Fruit fly (Drosophila melanogaster) whole organism, embryonic: Measurements from ENCODE around the gene dgt6.

Experiments used
- Abd-B ChIP-seq: fragments of 200-800 bp; sonication (Bioruptor generic); optimal IDR thresholded peaks from 2 replicates; lab custom pipeline; 2018; ENCODE audit warnings: missing biosample characterization, mild to moderate bottlenecking, missing genetic modification characterization, moderate library complexity
- B-H2 ChIP-seq: fragments of 200-800 bp; sonication (Bioruptor generic); optimal IDR thresholded peaks from 2 replicates; lab custom pipeline; 2018; ENCODE audit warnings: missing biosample characterization, mild to moderate bottlenecking, missing genetic modification characterization
- Bdp1 ChIP-seq: fragments of 200-800 bp; sonication (Bioruptor generic); optimal IDR thresholded peaks from 3 replicates; lab custom pipeline; 2016; ENCODE audit warnings: missing biosample characterization, missing genetic modification characterization
- CG10462 ChIP-seq: fragments of 200-800 bp; sonication (Bioruptor generic); optimal IDR thresholded peaks from 2 replicates; lab custom pipeline; 2016; ENCODE audit warnings: missing biosample characterization, missing genetic modification characterization
- CG10979 ChIP-seq: fragments of 200-800 bp; sonication (Bioruptor generic); optimal IDR thresholded peaks from 2 replicates; lab custom pipeline; 2018; ENCODE audit warnings: missing biosample characterization, mild to moderate bottlenecking, missing genetic modification characterization, moderate library complexity
- CG1233 ChIP-seq: fragments of 200-800 bp; sonication (Bioruptor generic); optimal IDR thresholded peaks from 4 replicates; lab custom pipeline; 2018; ENCODE audit warnings: missing biosample characterization, mild to moderate bottlenecking, missing genetic modification characterization
- CG14014 ChIP-seq: fragments of 200-800 bp; sonication (Bioruptor generic); IDR thresholded peaks from 2 replicates; pipeline ENCODE4 v1.3.6; 2022; ENCODE audit warnings: missing biosample characterization, missing genetic modification characterization
- CG16813 ChIP-seq: fragments of 200-800 bp; sonication (Bioruptor generic); IDR thresholded peaks from 3 replicates; pipeline ENCODE4 v1.3.6; 2022; ENCODE audit warnings: missing biosample characterization, missing genetic modification characterization; ENCODE audit not compliant: partially characterized antibody
- CG17186 ChIP-seq: fragments of 200-800 bp; sonication (Bioruptor generic); optimal IDR thresholded peaks from 3 replicates; lab custom pipeline; 2017; ENCODE audit warnings: missing biosample characterization, missing genetic modification reagents, missing genetic modification characterization
- CG17912 ChIP-seq: fragments of 200-800 bp; sonication (Bioruptor generic); optimal IDR thresholded peaks from 2 replicates; lab custom pipeline; 2018; ENCODE audit warnings: missing biosample characterization, mild to moderate bottlenecking, missing genetic modification characterization
- CG30431 ChIP-seq: fragments of 200-800 bp; sonication (Bioruptor generic); optimal IDR thresholded peaks from 2 replicates; lab custom pipeline; 2017; ENCODE audit warnings: missing biosample characterization, missing genetic modification characterization
- CG4404 ChIP-seq: fragments of 200-800 bp; sonication (Bioruptor generic); IDR thresholded peaks from 2 replicates; pipeline ENCODE4 v1.3.6; 2022; ENCODE audit warnings: missing biosample characterization, missing genetic modification characterization
- CG4707 ChIP-seq: fragments of 200-800 bp; sonication (Bioruptor generic); optimal IDR thresholded peaks from 2 replicates; lab custom pipeline; 2018; ENCODE audit warnings: missing biosample characterization, mild to moderate bottlenecking, missing genetic modification characterization, moderate library complexity
- CG6683 ChIP-seq: fragments of 200-800 bp; sonication (Bioruptor generic); optimal IDR thresholded peaks from 2 replicates; lab custom pipeline; 2017; ENCODE audit warnings: missing biosample characterization, mild to moderate bottlenecking, missing genetic modification characterization, missing genetic modification reagents
- CG6813 ChIP-seq: fragments of 200-800 bp; sonication (Bioruptor generic); optimal IDR thresholded peaks from 2 replicates; lab custom pipeline; 2017; ENCODE audit warnings: missing biosample characterization, missing genetic modification characterization, mild to moderate bottlenecking, moderate library complexity, missing genetic modification reagents
- CG6854 ChIP-seq: fragments of 200-800 bp; sonication (Bioruptor generic); optimal IDR thresholded peaks from 3 replicates; lab custom pipeline; 2017; ENCODE audit warnings: missing biosample characterization, mild to moderate bottlenecking, missing genetic modification characterization
- CG7928 ChIP-seq: fragments of 200-800 bp; sonication (Bioruptor generic); optimal IDR thresholded peaks from 2 replicates; lab custom pipeline; 2017; ENCODE audit warnings: missing biosample characterization, mild to moderate bottlenecking, missing genetic modification characterization
- CG8281 ChIP-seq: fragments of 200-800 bp; sonication (Bioruptor generic); optimal IDR thresholded peaks from 2 replicates; lab custom pipeline; 2018; ENCODE audit warnings: missing biosample characterization, mild to moderate bottlenecking, missing genetic modification characterization, moderate library complexity
- CoRest ChIP-seq: fragments of 200-800 bp; sonication (Bioruptor generic); optimal IDR thresholded peaks from 3 replicates; lab custom pipeline; 2018; ENCODE audit warnings: missing biosample characterization, mild to moderate bottlenecking, missing genetic modification characterization, moderate library complexity
- Hr78 ChIP-seq, 2 experiments: fragments of 200-800 bp in 1 of 2; fragments of >200 bp in 1 of 2; sonication (Bioruptor generic) in 1 of 2; optimal IDR thresholded peaks; 2 replicates each; lab custom pipeline; 2017 to 2019; ENCODE audit warnings: missing biosample characterization in 2 of 2, missing genetic modification characterization in 2 of 2, mild to moderate bottlenecking in 1 of 2, moderate library complexity in 1 of 2
- MBD-R2 ChIP-seq: fragments of 200-800 bp; sonication (Bioruptor generic); IDR thresholded peaks from 2 replicates; pipeline ENCODE4 v1.3.6; 2022; ENCODE audit warnings: missing biosample characterization, missing genetic modification characterization
- MTF-1 ChIP-seq: fragments of 200-800 bp; sonication (Bioruptor generic); optimal IDR thresholded peaks from 2 replicates; lab custom pipeline; 2018; ENCODE audit warnings: missing biosample characterization, mild to moderate bottlenecking, missing genetic modification characterization, borderline replicate concordance
- NFAT ChIP-seq: fragments of 200-800 bp; sonication (Bioruptor generic); IDR thresholded peaks from 2 replicates; pipeline ENCODE4 v1.3.6; 2022; ENCODE audit warnings: missing biosample characterization, missing genetic modification characterization
- Nf-YB ChIP-seq: fragments of 200-800 bp; sonication (Bioruptor generic); optimal IDR thresholded peaks from 3 replicates; lab custom pipeline; 2019; ENCODE audit warnings: missing biosample characterization, mild to moderate bottlenecking, missing genetic modification characterization, moderate library complexity
- Opbp ChIP-seq: fragments of 200-800 bp; sonication (Bioruptor generic); IDR thresholded peaks from 3 replicates; pipeline ENCODE4 v1.3.6; 2022; ENCODE audit warnings: missing biosample characterization, missing genetic modification characterization; ENCODE audit not compliant: partially characterized antibody
- Rfx ChIP-seq: fragments of 200-800 bp; sonication (Bioruptor generic); IDR thresholded peaks from 2 replicates; pipeline ENCODE4 v1.3.6; 2022; ENCODE audit warnings: missing biosample characterization, missing genetic modification characterization
- TFAM ChIP-seq: fragments of 200-800 bp; sonication (Bioruptor generic); optimal IDR thresholded peaks from 2 replicates; lab custom pipeline; 2017; ENCODE audit warnings: missing biosample characterization, missing genetic modification characterization, inconsistent platforms
- YL-1 ChIP-seq: fragments of 200-800 bp; sonication (Bioruptor generic); optimal IDR thresholded peaks from 3 replicates; lab custom pipeline; 2017; ENCODE audit warnings: missing biosample characterization, mild to moderate bottlenecking, missing genetic modification characterization
- ap ChIP-seq: fragments of 200-800 bp; sonication (Bioruptor generic); IDR thresholded peaks from 2 replicates; pipeline ENCODE4 v1.3.6; 2022; ENCODE audit warnings: missing biosample characterization, missing genetic modification characterization
- bsh ChIP-seq, 2 experiments: fragments of 200-800 bp; sonication (Bioruptor generic); optimal IDR thresholded peaks; 2 replicates each; lab custom pipeline; 2017 to 2018; ENCODE audit warnings: mild to moderate bottlenecking in 2 of 2, missing biosample characterization in 2 of 2, missing genetic modification characterization in 2 of 2, moderate library complexity in 1 of 2
- cas ChIP-seq: fragments of 200-800 bp; sonication (Bioruptor generic); IDR thresholded peaks from 2 replicates; pipeline ENCODE4 v1.3.6; 2022; ENCODE audit warnings: missing biosample characterization, missing genetic modification characterization
- chinmo ChIP-seq: fragments of 200-800 bp; sonication (Bioruptor generic); IDR thresholded peaks from 4 replicates; pipeline ENCODE4 v1.3.6; 2022; ENCODE audit warnings: missing biosample characterization, missing genetic modification characterization; ENCODE audit not compliant: partially characterized antibody
- cwo ChIP-seq: fragments of 200-800 bp; sonication (Bioruptor generic); optimal IDR thresholded peaks from 3 replicates; lab custom pipeline; 2017; ENCODE audit warnings: missing biosample characterization, missing genetic modification characterization, mild to moderate bottlenecking, moderate library complexity, missing genetic modification reagents
- dimm ChIP-seq: fragments of 200-800 bp; sonication (Bioruptor generic); IDR thresholded peaks from 2 replicates; pipeline ENCODE4 v1.3.6; 2022; ENCODE audit warnings: missing biosample characterization, missing genetic modification characterization
- fd96Cb ChIP-seq: fragments of 200-800 bp; sonication (Bioruptor generic); optimal IDR thresholded peaks from 2 replicates; lab custom pipeline; 2018; ENCODE audit warnings: missing biosample characterization, mild to moderate bottlenecking, missing genetic modification characterization, moderate library complexity
- ham ChIP-seq: fragments of 200-800 bp; sonication (Bioruptor generic); IDR thresholded peaks from 2 replicates; pipeline ENCODE4 v1.3.6; 2022; ENCODE audit warnings: missing biosample characterization, missing genetic modification characterization
- lov ChIP-seq, 2 experiments: fragments of 200-800 bp in 1 of 2; fragments of >200 bp in 1 of 2; sonication (Bioruptor generic) in 1 of 2; IDR thresholded peaks in 1 of 2; optimal IDR thresholded peaks in 1 of 2; 2 replicates in 1 of 2; 3 replicates in 1 of 2; pipeline versions ENCODE4 v1.3.6 to Lab custom; 2017 to 2022; ENCODE audit warnings: missing biosample characterization in 1 of 2, missing genetic modification characterization in 1 of 2
- maf-S ChIP-seq: fragments of 200-800 bp; sonication (Bioruptor generic); optimal IDR thresholded peaks from 2 replicates; lab custom pipeline; 2016; ENCODE audit warnings: missing biosample characterization, missing genetic modification characterization
- nmo ChIP-seq: fragments of 200-800 bp; sonication (Bioruptor generic); optimal IDR thresholded peaks from 2 replicates; lab custom pipeline; 2018; ENCODE audit warnings: missing biosample characterization, mild to moderate bottlenecking, missing genetic modification characterization, moderate library complexity
- pnt ChIP-seq: fragments of 200-800 bp; sonication (Bioruptor generic); optimal IDR thresholded peaks from 3 replicates; lab custom pipeline; 2016; ENCODE audit warnings: missing biosample characterization, missing genetic modification characterization
- pzg ChIP-seq: fragments of 200-800 bp; sonication (Bioruptor generic); optimal IDR thresholded peaks from 3 replicates; lab custom pipeline; 2018; ENCODE audit warnings: missing biosample characterization, mild to moderate bottlenecking, missing genetic modification characterization, moderate library complexity
- repo ChIP-seq: fragments of 200-800 bp; sonication (Bioruptor generic); optimal IDR thresholded peaks from 2 replicates; lab custom pipeline; 2016; ENCODE audit warnings: missing biosample characterization, missing genetic modification characterization
- slp2 ChIP-seq: fragments of 200-800 bp; sonication (Bioruptor generic); optimal IDR thresholded peaks from 2 replicates; lab custom pipeline; 2016; ENCODE audit warnings: missing biosample characterization, missing genetic modification characterization
- stwl ChIP-seq: fragments of 200-800 bp; sonication (Bioruptor generic); optimal IDR thresholded peaks from 3 replicates; lab custom pipeline; 2018; ENCODE audit warnings: missing biosample characterization, mild to moderate bottlenecking, missing genetic modification characterization, moderate library complexity
- tll ChIP-seq, 2 experiments: fragments of 200-800 bp in 1 of 2; fragments of >200 bp in 1 of 2; sonication (Bioruptor generic) in 1 of 2; optimal IDR thresholded peaks; 2 replicates each; lab custom pipeline; 2017 to 2019; ENCODE audit warnings: missing biosample characterization in 2 of 2, missing genetic modification characterization in 2 of 2, mild to moderate bottlenecking in 1 of 2, moderate library complexity in 1 of 2
- tna ChIP-seq: fragments of 200-800 bp; sonication (Bioruptor generic); IDR thresholded peaks from 2 replicates; pipeline ENCODE4 v1.3.6; 2022; ENCODE audit warnings: missing biosample characterization, missing genetic modification characterization; ENCODE audit not compliant: partially characterized antibody
- vvl ChIP-seq: fragments of 200-800 bp; sonication (Bioruptor generic); IDR thresholded peaks from 2 replicates; pipeline ENCODE4 v1.3.6; 2022; ENCODE audit warnings: missing biosample characterization, missing genetic modification characterization
- wor ChIP-seq: fragments of 200-800 bp; sonication (Bioruptor generic); IDR thresholded peaks from 2 replicates; pipeline ENCODE4 v1.3.6; 2022; ENCODE audit warnings: missing biosample characterization, missing genetic modification characterization

Gene dgt6

DNA sequence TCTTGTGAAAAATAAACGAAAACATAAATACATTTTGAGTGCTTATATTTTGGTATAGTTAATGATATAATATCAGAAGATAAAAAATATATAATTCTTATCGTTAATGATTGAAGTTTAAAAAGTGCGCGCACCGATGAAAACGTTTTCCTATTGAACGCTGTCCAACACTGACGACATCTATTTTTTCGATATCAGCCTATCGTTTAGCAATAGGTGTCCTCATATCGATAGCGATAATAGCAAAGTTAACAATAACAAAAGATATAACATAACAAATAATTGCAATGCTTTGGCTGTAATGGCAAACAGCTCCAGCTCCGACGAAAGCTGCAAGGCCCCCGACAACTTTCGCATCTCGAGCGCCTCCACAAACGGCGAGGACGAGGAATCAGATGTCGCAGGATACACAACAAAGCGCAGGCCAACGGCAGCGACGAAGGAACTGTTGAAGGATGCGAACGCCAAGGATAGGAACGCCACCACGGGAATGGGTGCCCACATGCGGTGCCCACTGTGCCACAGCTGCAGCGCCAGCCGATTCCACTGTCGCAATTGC, 14.5 kb downstream of the dgt6 start, which contains the start of gene Atg14 (continued):
- TF ChIP-seq Abd-B (GFP tag; lab: Kevin White, UChicago) (peak; percentile 11), CG10979 (tag; lab: Kevin White, UChicago) (peak; percentile 5), chinmo (GFP tag; lab: Robert Waterston, UW) (peak; percentile 90), CG1233 (GFP tag; lab: Kevin White, UChicago) (no peak), cwo (no peak), repo (peak; percentile 19), CG14014 (GFP tag; lab: Robert Waterston, UW) (no peak), CG7928 (GFP tag; lab: Kevin White, UChicago) (no peak), CG6854 (GFP tag; lab: Kevin White, UChicago) (no peak), NFAT (GFP tag; lab: Robert Waterston, UW) (no peak), lov (optimal IDR thresholded peaks at IDR 0.05; lab: Kevin White, UChicago) (no peak), lov (GFP tag; IDR thresholded peaks at IDR 0.05; lab: Robert Waterston, UW) (no peak), CG8281 (tag; lab: Kevin White, UChicago) (no peak), CG4404 (GFP tag; lab: Robert Waterston, UW) (no peak), vvl (GFP tag; lab: Robert Waterston, UW) (peak; percentile 43; the same call in 1 of the 2 replicates), pnt (GFP tag; lab: Kevin White, UChicago) (no peak), Bdp1 (no peak), YL-1 (GFP tag; lab: Kevin White, UChicago) (peak; percentile 81), cas (GFP tag; lab: Robert Waterston, UW) (no peak), stwl (tag; lab: Kevin White, UChicago) (peak; percentile 75), Nf-YB (GFP tag; lab: Kevin White, UChicago) (no peak), CG10462 (GFP tag; lab: Kevin White, UChicago) (no peak), dimm (GFP tag; lab: Robert Waterston, UW) (no peak), CG4707 (GFP tag; lab: Kevin White, UChicago) (peak; percentile 2), ap (no peak), wor (GFP tag; lab: Robert Waterston, UW) (no peak), tll (GFP tag; optimal IDR thresholded peaks at IDR 0.05; lab: Kevin White, UChicago) (no peak), CG17186 (GFP tag; lab: Kevin White, UChicago) (peak; percentile 27), CG30431 (no peak), CoRest (tag; lab: Kevin White, UChicago) (peak; percentile 34), maf-S (no peak), MTF-1 (no peak), Opbp (GFP tag; lab: Robert Waterston, UW) (peak; percentile 96), B-H2 (peak; percentile 86), bsh (GFP tag; optimal IDR thresholded peaks at IDR 0.05; lab: Kevin White, UChicago) (no peak), TFAM (GFP tag; lab: Kevin White, UChicago) (no peak), Rfx (GFP tag; lab: Robert Waterston, UW) (peak; percentile 41; the same call in 1 of the 2 replicates), ham (GFP tag; lab: Robert Waterston, UW) (no peak), fd96Cb (tag; lab: Kevin White, UChicago) (no peak), Hr78 (GFP tag; optimal IDR thresholded peaks at IDR 0.05; lab: Kevin White, UChicago) (no peak), CG17912 (GFP tag; lab: Kevin White, UChicago) (no peak), MBD-R2 (GFP tag; lab: Robert Waterston, UW) (peak; percentile 58), pzg (GFP tag; lab: Kevin White, UChicago) (peak; percentile 81), CG16813 (GFP tag; lab: Robert Waterston, UW) (peak; percentile 90), CG6683 (no peak), CG6813 (no peak), tna (peak; percentile 98), nmo (GFP tag; lab: Kevin White, UChicago) (peak; percentile 20), slp2 (GFP tag; lab: Kevin White, UChicago) (no peak)
